Fruit fly (Drosophila melanogaster) whole organism, pupa: Measurements from ENCODE around the gene Jhbp14.

ENCODE experiments used
- CG10348 ChIP-seq: fragments of 200-800 bp; sonication (Bioruptor generic); IDR thresholded peaks from 2 replicates; pipeline ENCODE4 v1.3.6; 2022; ENCODE audit warnings: missing biosample characterization, missing genetic modification characterization
- CG12605 ChIP-seq: fragments of 200-800 bp; sonication (Bioruptor generic); IDR thresholded peaks from 2 replicates; pipeline ENCODE4 v1.3.6; 2022; ENCODE audit warnings: missing biosample characterization, missing genetic modification characterization
- CG13204 ChIP-seq: fragments of 200-800 bp; sonication (Bioruptor generic); optimal IDR thresholded peaks from 2 replicates; lab custom pipeline; 2018; ENCODE audit warnings: missing biosample characterization, mild to moderate bottlenecking, missing genetic modification characterization, moderate library complexity
- CG14655 ChIP-seq: fragments of 200-800 bp; sonication (Bioruptor generic); optimal IDR thresholded peaks from 3 replicates; lab custom pipeline; 2017; ENCODE audit warnings: mild to moderate bottlenecking, missing biosample characterization, missing genetic modification reagents, missing genetic modification characterization
- CG15710 ChIP-seq: fragments of 200-800 bp; sonication (Bioruptor generic); optimal IDR thresholded peaks from 2 replicates; lab custom pipeline; 2018; ENCODE audit warnings: missing biosample characterization, mild to moderate bottlenecking, missing genetic modification characterization, moderate library complexity
- CG17806 ChIP-seq: fragments of 200-800 bp; sonication (Bioruptor generic); optimal IDR thresholded peaks from 2 replicates; lab custom pipeline; 2018; ENCODE audit warnings: missing biosample characterization, mild to moderate bottlenecking, missing genetic modification characterization, moderate library complexity
- CG32121 ChIP-seq: fragments of 200-800 bp; sonication (Bioruptor generic); IDR thresholded peaks from 2 replicates; pipeline ENCODE4 v1.3.6; 2022; ENCODE audit warnings: missing biosample characterization, missing genetic modification characterization
- CG34367 ChIP-seq: fragments of 200-800 bp; sonication (Bioruptor generic); optimal IDR thresholded peaks from 2 replicates; lab custom pipeline; 2018; ENCODE audit warnings: missing biosample characterization, mild to moderate bottlenecking, missing genetic modification characterization
- CG4496 ChIP-seq: fragments of 200-800 bp; sonication (Bioruptor generic); IDR thresholded peaks from 3 replicates; pipeline ENCODE4 v1.3.6; 2022; ENCODE audit warnings: missing biosample characterization, missing genetic modification characterization
- CG8159 ChIP-seq: fragments of 200-800 bp; sonication (Bioruptor generic); optimal IDR thresholded peaks from 3 replicates; lab custom pipeline; 2018; ENCODE audit warnings: missing biosample characterization, mild to moderate bottlenecking, missing genetic modification characterization, moderate library complexity
- CG8301 ChIP-seq: fragments of 200-800 bp; sonication (Bioruptor generic); optimal IDR thresholded peaks from 2 replicates; lab custom pipeline; 2018; ENCODE audit warnings: missing biosample characterization, mild to moderate bottlenecking, missing genetic modification characterization
- CG9948 ChIP-seq: fragments of 200-800 bp; sonication (Bioruptor generic); optimal IDR thresholded peaks from 2 replicates; lab custom pipeline; 2018; ENCODE audit warnings: missing biosample characterization, mild to moderate bottlenecking, missing genetic modification characterization, moderate library complexity
- D1 ChIP-seq: fragments of 200-800 bp; sonication (Bioruptor generic); optimal IDR thresholded peaks from 2 replicates; lab custom pipeline; 2018; ENCODE audit warnings: missing biosample characterization, mild to moderate bottlenecking, missing genetic modification characterization, moderate library complexity
- EcR ChIP-seq: fragments of 200-800 bp; sonication (Bioruptor generic); optimal IDR thresholded peaks from 3 replicates; lab custom pipeline; 2019; ENCODE audit warnings: missing biosample characterization, missing genetic modification characterization, mild to moderate bottlenecking, moderate library complexity, missing genetic modification reagents
- Ets98B ChIP-seq: fragments of 200-800 bp; sonication (Bioruptor generic); IDR thresholded peaks from 2 replicates; pipeline ENCODE4 v1.3.6; 2022; ENCODE audit warnings: missing biosample characterization, missing genetic modification characterization
- Pif1A ChIP-seq: fragments of 200-800 bp; sonication (Bioruptor generic); optimal IDR thresholded peaks from 3 replicates; lab custom pipeline; 2016; ENCODE audit warnings: missing biosample characterization, missing genetic modification characterization
- Pif1B ChIP-seq: fragments of 200-800 bp; sonication (Bioruptor generic); optimal IDR thresholded peaks from 3 replicates; lab custom pipeline; 2016; ENCODE audit warnings: missing biosample characterization, missing genetic modification characterization
- Snoo ChIP-seq: fragments of 200-800 bp; sonication (Bioruptor generic); optimal IDR thresholded peaks from 3 replicates; lab custom pipeline; 2017; ENCODE audit warnings: missing biosample characterization, mild to moderate bottlenecking, missing genetic modification characterization, inconsistent platforms
- fd96Ca ChIP-seq: fragments of 200-800 bp; sonication (Bioruptor generic); IDR thresholded peaks from 3 replicates; pipeline ENCODE4 v1.3.6; 2022; ENCODE audit warnings: missing biosample characterization, missing genetic modification characterization
- gl ChIP-seq: fragments of 200-800 bp; sonication (Bioruptor generic); optimal IDR thresholded peaks from 2 replicates; lab custom pipeline; 2018; ENCODE audit warnings: missing biosample characterization, mild to moderate bottlenecking, missing genetic modification characterization
- rn ChIP-seq: fragments of 200-800 bp; sonication (Bioruptor generic); IDR thresholded peaks from 2 replicates; pipeline ENCODE4 v1.3.6; 2022; ENCODE audit warnings: missing biosample characterization, missing genetic modification characterization

The Jhbp14 gene

dm6 chr2L:13227242-13227641 is 9.1 kb upstream of the Jhbp14 start, which contains the start of gene CG16813:
TSS of gene CG16813 (plus strand) at chr2L:13227529.
- no peak for TF ChIP-seq CG10348
- TF ChIP-seq Snoo (tag; lab: Kevin White, UChicago), result no peak
- no peak for TF ChIP-seq gl
- TF ChIP-seq CG13204 (GFP tag; lab: Kevin White, UChicago), result no peak
- no peak for TF ChIP-seq rn (GFP tag; lab: Robert Waterston, UW)
- TF ChIP-seq, all 21 proteins: peak for 0

DNA sequence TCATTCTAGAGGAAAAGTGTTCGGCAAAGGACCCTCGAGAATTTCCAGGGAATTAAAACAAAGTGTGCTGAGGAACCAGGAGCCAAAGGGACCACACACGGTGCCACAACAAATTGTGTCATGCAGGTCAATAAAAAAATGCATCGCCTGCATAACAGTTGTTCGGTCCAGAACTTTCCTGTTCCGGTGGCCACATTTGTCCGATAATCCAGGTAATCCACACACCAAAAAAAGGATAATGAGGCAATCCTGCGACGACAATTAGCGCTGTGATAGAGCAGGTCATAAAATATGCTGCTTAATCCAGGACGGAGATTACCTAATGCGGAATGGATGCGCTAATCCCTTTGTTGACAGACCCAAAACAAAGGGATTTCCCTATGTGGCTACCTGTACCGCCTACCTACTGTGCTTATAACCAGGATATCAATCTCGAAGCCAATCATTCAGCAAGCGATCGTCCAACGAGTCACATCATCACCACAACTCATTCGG is 6.9 kb upstream of the Jhbp14 start, which contains the start of gene CG16815:
CG16815 (plus strand) TSS at position 445 of the 495 bp plus-strand sequence.
- TF ChIP-seq CG8159 (tag; lab: Kevin White, UChicago), result no peak
- TF ChIP-seq Pif1A (GFP tag; lab: Kevin White, UChicago), result no peak
- TF ChIP-seq CG13204 (GFP tag; lab: Kevin White, UChicago), result no peak
- TF ChIP-seq CG14655 (GFP tag; lab: Kevin White, UChicago), result no peak
- no peak for TF ChIP-seq CG9948 (tag; lab: Kevin White, UChicago)
- TF ChIP-seq rn (GFP tag; lab: Robert Waterston, UW), result no peak
- TF ChIP-seq Ets98B, result no peak
- no peak for TF ChIP-seq gl
- no peak for TF ChIP-seq CG8301 (tag; lab: Kevin White, UChicago)

- TF ChIP-seq Snoo (tag; lab: Kevin White, UChicago), result no peak
- no peak for TF ChIP-seq CG13204 (GFP tag; lab: Kevin White, UChicago)
- no peak for TF ChIP-seq fd96Ca (GFP tag; lab: Robert Waterston, UW)
- TF ChIP-seq Pif1B (GFP tag; lab: Kevin White, UChicago), result no peak
- TF ChIP-seq CG12605 (GFP tag; lab: Robert Waterston, UW), result no peak
- TF ChIP-seq CG34367 (tag; lab: Kevin White, UChicago), result no peak
- no peak for TF ChIP-seq CG8159 (tag; lab: Kevin White, UChicago)
- no peak for TF ChIP-seq rn (GFP tag; lab: Robert Waterston, UW)
- no peak for TF ChIP-seq Ets98B
- no peak for TF ChIP-seq CG4496 (GFP tag; lab: Robert Waterston, UW)
- TF ChIP-seq D1 (tag; lab: Kevin White, UChicago), result no peak
- TF ChIP-seq CG14655 (GFP tag; lab: Kevin White, UChicago), result no peak
- TF ChIP-seq CG10348, result no peak
- no peak for TF ChIP-seq CG17806 (tag; lab: Kevin White, UChicago)
Observed at dm6 chr2L:13231739-13232138, 4.6 kb upstream of the Jhbp14 start, which contains the start of gene Prosalpha6T. TSS of gene Prosalpha6T (plus strand) at chr2L:13232039.

dm6 chr2L:13234610-13235489 is 1.4 kb upstream of the Jhbp14 start, which contains the start of gene Mabi:
TSS of gene Mabi (minus strand) at chr2L:13234660.
- TF ChIP-seq EcR (GFP tag; lab: Kevin White, UChicago), result no peak
- TF ChIP-seq gl, result no peak
- TF ChIP-seq Ets98B, result no peak
- no peak for TF ChIP-seq rn (GFP tag; lab: Robert Waterston, UW)

DNA sequence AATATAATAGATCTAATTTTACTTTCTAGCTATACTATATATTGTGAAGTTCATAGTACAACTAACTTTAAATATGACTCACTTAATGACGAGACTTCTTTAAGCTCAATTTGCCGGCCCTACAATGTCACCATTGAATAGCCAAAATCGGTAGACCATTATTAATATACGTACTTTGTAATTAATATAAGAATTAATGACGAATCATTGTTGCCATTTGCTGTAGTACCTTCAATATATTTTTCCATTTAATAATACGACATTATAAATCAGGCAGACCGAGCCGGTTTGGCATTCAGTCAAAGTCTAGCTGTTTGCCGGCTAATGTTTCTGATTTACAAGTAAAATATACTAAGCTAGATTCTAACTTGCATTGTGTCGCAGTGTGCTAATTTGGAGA is 3.4 kb downstream of the Jhbp14 start, which contains the start of gene Jhbp13:
Jhbp13 (plus strand) TSS at position 301 of the 400 bp plus-strand sequence.
- TF ChIP-seq fd96Ca (GFP tag; lab: Robert Waterston, UW) (no peak), CG12605 (GFP tag; lab: Robert Waterston, UW) (no peak), CG15710 (no peak), CG8159 (tag; lab: Kevin White, UChicago) (no peak), Snoo (tag; lab: Kevin White, UChicago) (no peak), CG10348 (no peak), CG13204 (GFP tag; lab: Kevin White, UChicago) (no peak), rn (GFP tag; lab: Robert Waterston, UW) (no peak), Pif1A (GFP tag; lab: Kevin White, UChicago) (no peak), CG14655 (GFP tag; lab: Kevin White, UChicago) (no peak), CG34367 (tag; lab: Kevin White, UChicago) (no peak), CG17806 (tag; lab: Kevin White, UChicago) (no peak), CG4496 (GFP tag; lab: Robert Waterston, UW) (no peak), CG9948 (tag; lab: Kevin White, UChicago) (no peak), CG32121 (GFP tag; lab: Robert Waterston, UW) (no peak), Ets98B (no peak), CG8301 (tag; lab: Kevin White, UChicago) (no peak), gl (no peak), EcR (GFP tag; lab: Kevin White, UChicago) (no peak)

- TF ChIP-seq Pif1A (GFP tag; lab: Kevin White, UChicago), result no peak
- no peak for TF ChIP-seq CG15710
- no peak for TF ChIP-seq Pif1B (GFP tag; lab: Kevin White, UChicago)
- TF ChIP-seq CG14655 (GFP tag; lab: Kevin White, UChicago), result no peak
- no peak for TF ChIP-seq CG8159 (tag; lab: Kevin White, UChicago)
- TF ChIP-seq EcR (GFP tag; lab: Kevin White, UChicago), result no peak
- TF ChIP-seq rn (GFP tag; lab: Robert Waterston, UW), result no peak
- no peak for TF ChIP-seq CG34367 (tag; lab: Kevin White, UChicago)
- TF ChIP-seq CG9948 (tag; lab: Kevin White, UChicago), result no peak
- TF ChIP-seq D1 (tag; lab: Kevin White, UChicago), result no peak
- TF ChIP-seq Ets98B, result no peak
- no peak for TF ChIP-seq CG13204 (GFP tag; lab: Kevin White, UChicago)
- TF ChIP-seq fd96Ca (GFP tag; lab: Robert Waterston, UW), result no peak
Observed at dm6 chr2L:13244759-13245308, 8.5 kb downstream of the Jhbp14 start.
